Fruit fly (Drosophila melanogaster) whole organism, prepupa: ENCODE data around the gene Spase25.

Experiments
- Blimp-1 ChIP-seq: fragments of 200-800 bp; sonication (Bioruptor generic); optimal IDR thresholded peaks from 3 replicates; lab custom pipeline; 2017; ENCODE audit warnings: missing biosample characterization, missing genetic modification characterization, mild to moderate bottlenecking, moderate library complexity, missing genetic modification reagents
- CG10631 ChIP-seq: fragments of 200-800 bp; sonication (Bioruptor generic); optimal IDR thresholded peaks from 2 replicates; lab custom pipeline; 2016; ENCODE audit warnings: missing biosample characterization, missing genetic modification characterization
- CG11294 ChIP-seq: fragments of 200-800 bp; sonication (Bioruptor generic); IDR thresholded peaks from 2 replicates; pipeline ENCODE4 v1.3.6; 2022; ENCODE audit warnings: missing biosample characterization, missing genetic modification characterization
- CG11902 ChIP-seq: fragments of 200-800 bp; sonication (Bioruptor generic); optimal IDR thresholded peaks from 3 replicates; lab custom pipeline; 2016; ENCODE audit warnings: missing biosample characterization, missing genetic modification characterization
- CG3032 ChIP-seq: fragments of 200-800 bp; optimal IDR thresholded peaks from 2 replicates; lab custom pipeline; 2019; ENCODE audit warnings: missing biosample characterization, mild to moderate bottlenecking, missing genetic modification characterization, moderate library complexity
- CG31627 ChIP-seq: fragments of 200-800 bp; sonication (Bioruptor generic); optimal IDR thresholded peaks from 3 replicates; lab custom pipeline; 2016; ENCODE audit warnings: missing biosample characterization, missing genetic modification characterization
- CG34406 ChIP-seq: fragments of 200-800 bp; sonication (Bioruptor generic); optimal IDR thresholded peaks from 3 replicates; lab custom pipeline; 2016; ENCODE audit warnings: missing biosample characterization, missing genetic modification characterization
- CG3919 ChIP-seq: fragments of 200-800 bp; sonication (Bioruptor generic); optimal IDR thresholded peaks from 3 replicates; lab custom pipeline; 2016; ENCODE audit warnings: missing biosample characterization, missing genetic modification characterization
- CG4318 ChIP-seq: fragments of 200-800 bp; sonication (Bioruptor generic); optimal IDR thresholded peaks from 3 replicates; lab custom pipeline; 2017; ENCODE audit warnings: missing biosample characterization, mild to moderate bottlenecking, missing genetic modification characterization
- CG6163 ChIP-seq: fragments of 200-800 bp; sonication (Bioruptor generic); IDR thresholded peaks from 3 replicates; pipeline ENCODE4 v1.3.6; 2022; ENCODE audit warnings: missing biosample characterization, missing genetic modification characterization
- CG6276 ChIP-seq: fragments of 200-800 bp; sonication (Bioruptor generic); optimal IDR thresholded peaks from 2 replicates; lab custom pipeline; 2017; ENCODE audit warnings: missing biosample characterization, mild to moderate bottlenecking, missing genetic modification characterization
- CG6792 ChIP-seq: fragments of 200-800 bp; sonication (Bioruptor generic); optimal IDR thresholded peaks from 3 replicates; lab custom pipeline; 2016; ENCODE audit warnings: missing biosample characterization, missing genetic modification characterization
- CG6854 ChIP-seq: fragments of 200-800 bp; sonication (Bioruptor generic); optimal IDR thresholded peaks from 2 replicates; lab custom pipeline; 2017; ENCODE audit warnings: missing biosample characterization, mild to moderate bottlenecking, missing genetic modification characterization
- CG7368 ChIP-seq: fragments of 200-800 bp; sonication (Bioruptor generic); optimal IDR thresholded peaks from 3 replicates; lab custom pipeline; 2016; ENCODE audit warnings: missing biosample characterization, missing genetic modification characterization
- CG8319 ChIP-seq: fragments of 200-800 bp; sonication (Bioruptor generic); optimal IDR thresholded peaks from 3 replicates; lab custom pipeline; 2016; ENCODE audit warnings: missing biosample characterization, missing genetic modification characterization
- CG8632 ChIP-seq: fragments of 200-800 bp; sonication (Bioruptor generic); optimal IDR thresholded peaks from 3 replicates; lab custom pipeline; 2016; ENCODE audit warnings: missing biosample characterization, missing genetic modification characterization
- CG9139 ChIP-seq: fragments of 200-800 bp; sonication (Bioruptor generic); optimal IDR thresholded peaks from 3 replicates; lab custom pipeline; 2017; ENCODE audit warnings: missing biosample characterization, mild to moderate bottlenecking, missing genetic modification characterization
- Eip75B ChIP-seq: fragments of 200-800 bp; sonication (Bioruptor generic); optimal IDR thresholded peaks from 3 replicates; lab custom pipeline; 2016; ENCODE audit warnings: missing biosample characterization, missing genetic modification characterization
- Eip78C ChIP-seq: fragments of 200-800 bp; sonication (Bioruptor generic); peaks from one replicate; lab custom pipeline; 2016; ENCODE audit warnings: missing biosample characterization, missing genetic modification characterization
- Eip93F ChIP-seq: fragments of 200-800 bp; sonication (Bioruptor generic); optimal IDR thresholded peaks from 2 replicates; lab custom pipeline; 2016; ENCODE audit warnings: missing biosample characterization, mild to moderate bottlenecking, missing genetic modification characterization
- Ets21C ChIP-seq: fragments of 200-800 bp; sonication (Bioruptor generic); optimal IDR thresholded peaks from 3 replicates; lab custom pipeline; 2016; ENCODE audit warnings: missing biosample characterization, missing genetic modification characterization
- Ets96B ChIP-seq: fragments of 200-800 bp; optimal IDR thresholded peaks from 2 replicates; lab custom pipeline; 2019; ENCODE audit warnings: missing biosample characterization, mild to moderate bottlenecking, missing genetic modification characterization, moderate library complexity
- Gug ChIP-seq: fragments of 200-800 bp; sonication (Bioruptor generic); IDR thresholded peaks from 2 replicates; pipeline ENCODE4 v1.3.6; 2022; ENCODE audit warnings: missing biosample characterization, missing genetic modification characterization
- Hr38 ChIP-seq: sonication (Bioruptor generic); optimal IDR thresholded peaks from 2 replicates; lab custom pipeline; 2016; ENCODE audit warnings: missing biosample characterization, missing genetic modification characterization
- Hr4 ChIP-seq: fragments of 200-800 bp; sonication (Bioruptor generic); optimal IDR thresholded peaks from 3 replicates; lab custom pipeline; 2016; ENCODE audit warnings: missing biosample characterization, missing genetic modification characterization
- Lpt ChIP-seq: fragments of 200-800 bp; sonication (Bioruptor generic); optimal IDR thresholded peaks from 3 replicates; lab custom pipeline; 2016; ENCODE audit warnings: missing biosample characterization, missing genetic modification characterization
- Met ChIP-seq: fragments of 200-800 bp; sonication (Bioruptor generic); optimal IDR thresholded peaks from 3 replicates; lab custom pipeline; 2016; ENCODE audit warnings: missing biosample characterization, missing genetic modification characterization
- Smox ChIP-seq: fragments of 200-800 bp; sonication (Bioruptor generic); optimal IDR thresholded peaks from 3 replicates; lab custom pipeline; 2016; ENCODE audit warnings: missing biosample characterization, missing genetic modification characterization
- Sox102F ChIP-seq: fragments of 200-800 bp; sonication (Bioruptor generic); optimal IDR thresholded peaks from 2 replicates; lab custom pipeline; 2016; ENCODE audit warnings: missing biosample characterization, mild to moderate bottlenecking, missing genetic modification characterization
- Sox15 ChIP-seq: fragments of 200-800 bp; sonication (Bioruptor generic); optimal IDR thresholded peaks from 3 replicates; lab custom pipeline; 2016; ENCODE audit warnings: missing biosample characterization, missing genetic modification characterization
- achi ChIP-seq: fragments of 200-800 bp; sonication (Bioruptor generic); optimal IDR thresholded peaks from 3 replicates; lab custom pipeline; 2016; ENCODE audit warnings: missing biosample characterization, missing genetic modification characterization
- esn ChIP-seq: fragments of 200-800 bp; sonication (Bioruptor generic); optimal IDR thresholded peaks from 2 replicates; lab custom pipeline; 2016; ENCODE audit warnings: missing biosample characterization, mild to moderate bottlenecking, missing genetic modification characterization, moderate library complexity
- fd85E ChIP-seq: fragments of 200-800 bp; sonication (Bioruptor generic); optimal IDR thresholded peaks from 3 replicates; lab custom pipeline; 2016; ENCODE audit warnings: missing biosample characterization, missing genetic modification characterization
- fkh ChIP-seq: fragments of 200-800 bp; sonication (Bioruptor generic); optimal IDR thresholded peaks from 3 replicates; lab custom pipeline; 2017; ENCODE audit warnings: missing biosample characterization, mild to moderate bottlenecking, missing genetic modification characterization, moderate library complexity
- lz ChIP-seq: fragments of 200-800 bp; sonication (Bioruptor generic); optimal IDR thresholded peaks from 3 replicates; lab custom pipeline; 2016; ENCODE audit warnings: missing biosample characterization, missing genetic modification characterization
- net ChIP-seq: fragments of 200-800 bp; sonication (Bioruptor generic); optimal IDR thresholded peaks from 3 replicates; lab custom pipeline; 2016; ENCODE audit warnings: missing biosample characterization, missing genetic modification characterization
- pdm3 ChIP-seq: fragments of 200-800 bp; sonication (Bioruptor generic); optimal IDR thresholded peaks from 3 replicates; lab custom pipeline; 2016; ENCODE audit warnings: missing biosample characterization, missing genetic modification characterization
- spab ChIP-seq: fragments of 200-800 bp; sonication (Bioruptor generic); optimal IDR thresholded peaks from 2 replicates; lab custom pipeline; 2017; ENCODE audit warnings: missing biosample characterization, mild to moderate bottlenecking, missing genetic modification characterization, missing genetic modification reagents
- ss ChIP-seq, 2 experiments: fragments of 200-800 bp; sonication (Bioruptor generic); optimal IDR thresholded peaks; 2 replicates in 1 of 2; 3 replicates in 1 of 2; lab custom pipeline; 2017 to 2018; ENCODE audit warnings: mild to moderate bottlenecking in 2 of 2, missing biosample characterization in 2 of 2, missing genetic modification characterization in 2 of 2, moderate library complexity in 1 of 2
- svp ChIP-seq: fragments of 200-800 bp; sonication (Bioruptor generic); peaks from one replicate; lab custom pipeline; 2016; ENCODE audit warnings: missing biosample characterization, missing genetic modification characterization
- vri ChIP-seq: fragments of 200-800 bp; sonication (Bioruptor generic); optimal IDR thresholded peaks from 3 replicates; lab custom pipeline; 2016; ENCODE audit warnings: missing biosample characterization, mild to moderate bottlenecking, missing genetic modification characterization

The Spase25 gene

DNA sequence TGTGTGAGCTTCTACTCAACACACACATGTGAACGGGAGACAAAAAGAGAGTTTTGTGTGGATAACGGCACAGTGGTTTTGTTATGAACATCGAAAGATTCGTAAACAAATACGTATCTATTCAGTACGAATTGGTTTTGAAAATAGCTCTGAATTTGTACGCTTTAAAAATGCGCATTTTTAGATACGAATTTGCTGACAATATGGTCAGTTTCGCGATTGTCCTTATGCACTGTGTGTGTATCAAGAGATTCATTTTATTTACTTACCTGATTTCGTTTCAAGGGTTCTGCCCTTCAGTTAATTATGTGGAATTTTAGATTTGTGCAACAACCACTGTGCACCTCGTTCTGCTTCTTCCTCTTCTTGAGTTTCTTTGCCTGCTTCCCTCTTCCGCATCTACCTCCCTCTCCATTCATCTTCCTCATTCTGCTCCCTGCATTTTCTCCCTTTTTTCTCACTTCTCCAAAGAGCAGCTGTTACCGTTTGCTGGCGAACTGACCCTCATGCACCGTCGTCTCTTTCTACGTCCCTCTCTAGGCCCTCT, 9.8 kb downstream of the Spase25 start (continued):
- TF ChIP-seq esn (peak; percentile 96), CG6792 (GFP tag; lab: Kevin White, UChicago) (peak; percentile 96), CG9139 (GFP tag; lab: Kevin White, UChicago) (peak; percentile 90), fkh (peak; percentile 50), Ets21C (GFP tag; lab: Kevin White, UChicago) (peak; percentile 96), Smox (GFP tag; lab: Kevin White, UChicago) (peak; percentile 95), CG34406 (peak; percentile 94), Lpt (peak; percentile 90), lz (GFP tag; lab: Kevin White, UChicago) (peak; percentile 97)

dm6 chrX:11495474-11495873, 10.4 kb downstream of the Spase25 start:
- no peak for TF ChIP-seq spab (GFP tag; lab: Kevin White, UChicago)
- no peak for TF ChIP-seq CG10631 (GFP tag; lab: Kevin White, UChicago)
- no peak for TF ChIP-seq CG6276 (GFP tag; lab: Kevin White, UChicago)
- no peak for TF ChIP-seq Ets96B
- TF ChIP-seq CG11902 (GFP tag; lab: Kevin White, UChicago): no peak
- peak; percentile 80 for TF ChIP-seq vri (GFP tag; lab: Kevin White, UChicago)
- no peak for TF ChIP-seq CG7368 (GFP tag; lab: Kevin White, UChicago)
- no peak for TF ChIP-seq Met (GFP tag; lab: Kevin White, UChicago)
- TF ChIP-seq, all 60 proteins: peak for 1

DNA sequence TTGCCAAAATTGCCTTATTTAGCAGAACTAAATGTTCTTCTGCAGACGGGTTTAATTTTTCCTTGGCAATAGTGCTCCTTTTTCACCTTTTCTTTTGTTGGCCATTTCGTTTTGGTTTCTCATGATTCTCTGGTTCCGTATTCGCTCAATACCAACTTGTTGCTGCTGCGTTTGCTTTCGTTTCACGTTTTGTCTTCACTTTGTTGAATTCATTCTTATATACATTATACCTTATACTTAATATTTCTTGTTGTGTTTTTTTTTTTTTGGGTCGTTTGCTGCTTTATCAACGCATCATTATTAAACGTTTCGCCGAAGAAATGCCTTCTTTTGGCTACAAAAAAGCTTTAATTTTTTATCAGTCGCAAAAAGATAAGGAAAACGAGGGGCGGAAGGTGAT, 11.2 kb downstream of the Spase25 start:
- TF ChIP-seq fd85E (GFP tag; lab: Kevin White, UChicago) (no peak), svp (GFP tag; lab: Kevin White, UChicago) (peak; percentile 55), Ets96B (no peak), CG4318 (GFP tag; lab: Kevin White, UChicago) (no peak), pdm3 (no peak), vri (GFP tag; lab: Kevin White, UChicago) (peak; percentile 40), Eip93F (peak; percentile 49), net (no peak), Sox15 (GFP tag; lab: Kevin White, UChicago) (no peak), Gug (GFP tag; lab: Robert Waterston, UW) (no peak), CG6276 (GFP tag; lab: Kevin White, UChicago) (no peak)

- no peak for TF ChIP-seq Met (GFP tag; lab: Kevin White, UChicago)
- no peak for TF ChIP-seq Hr38 (GFP tag; lab: Kevin White, UChicago)
- TF ChIP-seq Hr4 (GFP tag; lab: Kevin White, UChicago): no peak
- no peak for TF ChIP-seq achi
- TF ChIP-seq CG8632 (GFP tag; lab: Kevin White, UChicago): no peak
- no peak for TF ChIP-seq CG31627 (GFP tag; lab: Kevin White, UChicago)
- TF ChIP-seq CG11902 (GFP tag; lab: Kevin White, UChicago): no peak
- TF ChIP-seq spab (GFP tag; lab: Kevin White, UChicago): no peak
- no peak for TF ChIP-seq CG6163 (GFP tag; lab: Robert Waterston, UW)
- no peak for TF ChIP-seq fkh
- no peak for TF ChIP-seq CG8319 (GFP tag; lab: Kevin White, UChicago)
- TF ChIP-seq, all 60 proteins: peak for 0
These were observed 13.1 kb downstream of the Spase25 start for dm6 chrX:11498143-11498542.

DNA sequence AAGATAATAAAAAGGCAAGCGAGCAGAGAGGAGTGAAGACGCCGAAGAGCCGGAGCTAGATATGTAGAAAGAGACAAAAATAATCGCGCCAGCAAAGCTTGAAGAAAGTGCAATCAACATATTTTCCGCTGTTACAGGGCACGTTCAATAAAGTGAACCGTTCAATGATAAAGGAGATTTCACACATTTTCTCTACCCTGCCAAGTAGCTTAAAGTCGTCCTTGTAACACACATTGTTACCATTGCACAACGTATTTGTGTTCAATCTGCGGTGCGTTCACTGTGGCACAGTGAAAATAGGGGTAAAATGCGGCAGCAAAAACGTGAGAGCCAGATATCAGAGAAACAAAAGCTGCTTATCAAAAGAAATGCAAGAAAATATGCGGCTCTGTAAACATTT, 14.4 kb downstream of the Spase25 start:
- TF ChIP-seq CG6276 (GFP tag; lab: Kevin White, UChicago) (peak; percentile 60), pdm3 (peak; percentile 83), Sox102F (GFP tag; lab: Kevin White, UChicago) (peak; percentile 80), CG3032 (tag; lab: Kevin White, UChicago) (peak; percentile 49), Eip75B (peak; percentile 79), spab (GFP tag; lab: Kevin White, UChicago) (peak; percentile 44), Lpt (peak; percentile 73), Blimp-1 (GFP tag; lab: Kevin White, UChicago) (peak; percentile 58), ss (GFP tag; optimal IDR thresholded peaks at IDR 0.05; lab: Kevin White, UChicago) (peak; percentile 2 to 66), CG8319 (GFP tag; lab: Kevin White, UChicago) (peak; percentile 78), CG9139 (GFP tag; lab: Kevin White, UChicago) (peak; percentile 12), CG8632 (GFP tag; lab: Kevin White, UChicago) (peak; percentile 80), CG11294 (GFP tag; lab: Robert Waterston, UW) (peak; percentile 32; the same call in 1 of the 2 replicates), Eip78C (GFP tag; lab: Kevin White, UChicago) (peak; percentile 92), CG7368 (GFP tag; lab: Kevin White, UChicago) (peak; percentile 82), CG6854 (GFP tag; lab: Kevin White, UChicago) (peak; percentile 35), CG3919 (GFP tag; lab: Kevin White, UChicago) (peak; percentile 84), Sox15 (GFP tag; lab: Kevin White, UChicago) (peak; percentile 77), Eip93F (peak; percentile 62), achi (peak; percentile 70), esn (peak; percentile 86), vri (GFP tag; lab: Kevin White, UChicago) (peak; percentile 60), Hr4 (GFP tag; lab: Kevin White, UChicago) (peak; percentile 78), net (peak; percentile 76)
